In genomic region chrX:13754476-13754875, dm6 we compare ENCODE assay signal across 3 fruit fly cellular contexts.
TF ChIP-seq lines count a peak whose summit lies in the region.

No protein-coding gene starts in this region.

TF ChIP-seq in whole organism, embryonic, 481 proteins besides CTCF, POLR2A, EP300 and RAD21 (continued from another document):
- TF ChIP-seq CG34422 (GFP tag; IDR thresholded peaks at IDR 0.05; lab: Robert Waterston, UW) (peak; percentile 51; the same call in 1 of the 3 replicates), corto (GFP tag; optimal IDR thresholded peaks at IDR 0.05; lab: Kevin White, UChicago) (peak; percentile 19), CG4360 (GFP tag; IDR thresholded peaks at IDR 0.05; lab: Robert Waterston, UW) (peak; percentile 61), bsh (GFP tag; optimal IDR thresholded peaks at IDR 0.05; lab: Kevin White, UChicago) (peak in 1 of 2 experiments; percentile 92), gce (GFP tag; IDR thresholded peaks at IDR 0.05; lab: Robert Waterston, UW) (no peak), ham (GFP tag; IDR thresholded peaks at IDR 0.05; lab: Robert Waterston, UW) (no peak), CG11696 (GFP tag; IDR thresholded peaks at IDR 0.05; lab: Robert Waterston, UW) (peak; percentile 77), bigmax (GFP tag; optimal IDR thresholded peaks at IDR 0.05; lab: Kevin White, UChicago) (no peak), dysf (GFP tag; IDR thresholded peaks at IDR 0.05; lab: Robert Waterston, UW) (peak; percentile 8; the same call in 1 of the 3 replicates), nom (GFP tag; optimal IDR thresholded peaks at IDR 0.05; lab: Kevin White, UChicago) (peak; percentile 68), CG6765 (GFP tag; optimal IDR thresholded peaks at IDR 0.05; lab: Kevin White, UChicago) (peak; percentile 40), Asciz (GFP tag; optimal IDR thresholded peaks at IDR 0.05; lab: Kevin White, UChicago) (no peak), Drgx (GFP tag; IDR thresholded peaks at IDR 0.05; lab: Robert Waterston, UW) (peak; percentile 60), CG15269 (tag; optimal IDR thresholded peaks at IDR 0.05; lab: Kevin White, UChicago) (peak; percentile 21), insv (GFP tag; optimal IDR thresholded peaks at IDR 0.05; lab: Kevin White, UChicago) (peak in 1 of 2 experiments; percentile 69), CG32532 (GFP tag; IDR thresholded peaks at IDR 0.05; lab: Robert Waterston, UW) (peak; percentile 29; the same call in 1 of the 2 replicates), her (GFP tag; optimal IDR thresholded peaks at IDR 0.05; lab: Kevin White, UChicago) (no peak), wor (GFP tag; IDR thresholded peaks at IDR 0.05; lab: Robert Waterston, UW) (no peak), Bdp1 (GFP tag; optimal IDR thresholded peaks at IDR 0.05; lab: Kevin White, UChicago) (no peak)

TF ChIP-seq in whole organism, prepupa, 60 proteins besides CTCF, POLR2A, EP300 and RAD21 (continued from another document):
- peak; percentile 36 for TF ChIP-seq CG6792 (GFP tag; optimal IDR thresholded peaks at IDR 0.05; lab: Kevin White, UChicago)
- TF ChIP-seq Met (GFP tag; optimal IDR thresholded peaks at IDR 0.05; lab: Kevin White, UChicago), result peak; percentile 62
- TF ChIP-seq eg (GFP tag; IDR thresholded peaks at IDR 0.05; lab: Robert Waterston, UW), result peak; percentile 80
- peak; percentile 13 for TF ChIP-seq CG16779 (tag; optimal IDR thresholded peaks at IDR 0.05; lab: Kevin White, UChicago)
- peak; percentile 88; the same call in 2 of the 3 replicates for TF ChIP-seq CG6163 (GFP tag; IDR thresholded peaks at IDR 0.05; lab: Robert Waterston, UW)
- peak; percentile 47 for TF ChIP-seq achi (GFP tag; optimal IDR thresholded peaks at IDR 0.05; lab: Kevin White, UChicago)
- peak; percentile 34 for TF ChIP-seq lz (GFP tag; optimal IDR thresholded peaks at IDR 0.05; lab: Kevin White, UChicago)
- TF ChIP-seq net (GFP tag; optimal IDR thresholded peaks at IDR 0.05; lab: Kevin White, UChicago), result peak; percentile 34
- TF ChIP-seq CG11902 (GFP tag; optimal IDR thresholded peaks at IDR 0.05; lab: Kevin White, UChicago), result no peak
- TF ChIP-seq Ets21C (GFP tag; optimal IDR thresholded peaks at IDR 0.05; lab: Kevin White, UChicago), result peak; percentile 13
- peak; percentile 34 for TF ChIP-seq Sox14 (GFP tag; optimal IDR thresholded peaks at IDR 0.05; lab: Kevin White, UChicago)
- peak; percentile 1 for TF ChIP-seq CG10631 (GFP tag; optimal IDR thresholded peaks at IDR 0.05; lab: Kevin White, UChicago)
- TF ChIP-seq fd85E (GFP tag; optimal IDR thresholded peaks at IDR 0.05; lab: Kevin White, UChicago), result no peak
- TF ChIP-seq topi (GFP tag; optimal IDR thresholded peaks at IDR 0.05; lab: Kevin White, UChicago), result peak; percentile 62
- TF ChIP-seq CG11294 (GFP tag; IDR thresholded peaks at IDR 0.05; lab: Robert Waterston, UW), result no peak; the same call in 1 of the 2 replicates
- peak; percentile 22 for TF ChIP-seq OdsH (GFP tag; optimal IDR thresholded peaks at IDR 0.05; lab: Kevin White, UChicago)
- peak; percentile 76 for TF ChIP-seq CG6276 (GFP tag; optimal IDR thresholded peaks at IDR 0.05; lab: Kevin White, UChicago)
- TF ChIP-seq ss (GFP tag; optimal IDR thresholded peaks at IDR 0.05; lab: Kevin White, UChicago), result peak in 1 of 2 experiments; percentile 25
- no peak for TF ChIP-seq Eip93F (GFP tag; optimal IDR thresholded peaks at IDR 0.05; lab: Kevin White, UChicago)
- TF ChIP-seq fkh (GFP tag; optimal IDR thresholded peaks at IDR 0.05; lab: Kevin White, UChicago), result no peak
- TF ChIP-seq CG10669 (GFP tag; optimal IDR thresholded peaks at IDR 0.05; lab: Kevin White, UChicago), result peak; percentile 26
- peak; percentile 58 for TF ChIP-seq CG15336 (GFP tag; IDR thresholded peaks at IDR 0.05; lab: Robert Waterston, UW)
- TF ChIP-seq Ets96B (tag; optimal IDR thresholded peaks at IDR 0.05; lab: Kevin White, UChicago), result peak; percentile 34
- peak; percentile 55 for TF ChIP-seq CG3919 (GFP tag; optimal IDR thresholded peaks at IDR 0.05; lab: Kevin White, UChicago)
- peak; percentile 8 for TF ChIP-seq Sox15 (GFP tag; optimal IDR thresholded peaks at IDR 0.05; lab: Kevin White, UChicago)
- TF ChIP-seq CG31627 (GFP tag; optimal IDR thresholded peaks at IDR 0.05; lab: Kevin White, UChicago), result peak; percentile 38
- TF ChIP-seq CG8632 (GFP tag; optimal IDR thresholded peaks at IDR 0.05; lab: Kevin White, UChicago), result peak; percentile 6
- TF ChIP-seq CG11762 (GFP tag; optimal IDR thresholded peaks at IDR 0.05; lab: Kevin White, UChicago; ENCODE audit: insufficient read depth), result peak; percentile 3
- TF ChIP-seq Hr4 (GFP tag; optimal IDR thresholded peaks at IDR 0.05; lab: Kevin White, UChicago), result peak; percentile 26
- TF ChIP-seq CG34406 (GFP tag; optimal IDR thresholded peaks at IDR 0.05; lab: Kevin White, UChicago), result peak; percentile 50
- peak; percentile 28 for TF ChIP-seq Lpt (GFP tag; optimal IDR thresholded peaks at IDR 0.05; lab: Kevin White, UChicago)
- peak in 1 of 2 experiments; percentile 39 for TF ChIP-seq salr (GFP tag; optimal IDR thresholded peaks at IDR 0.05; lab: Kevin White, UChicago)
- no peak for TF ChIP-seq Eip75B (GFP tag; optimal IDR thresholded peaks at IDR 0.05; lab: Kevin White, UChicago)
- TF ChIP-seq acj6 (GFP tag; optimal IDR thresholded peaks at IDR 0.05; lab: Kevin White, UChicago), result peak; percentile 31
- peak; percentile 48 for TF ChIP-seq esn (GFP tag; optimal IDR thresholded peaks at IDR 0.05; lab: Kevin White, UChicago)
- TF ChIP-seq CG9139 (GFP tag; optimal IDR thresholded peaks at IDR 0.05; lab: Kevin White, UChicago), result peak; percentile 29
- peak; percentile 73 for TF ChIP-seq CG8119 (GFP tag; IDR thresholded peaks at IDR 0.05; lab: Robert Waterston, UW)
- no peak for TF ChIP-seq Hr38 (GFP tag; optimal IDR thresholded peaks at IDR 0.05; lab: Kevin White, UChicago)

TF ChIP-seq in whole organism, wandering third instar larva, 38 proteins besides CTCF, POLR2A, EP300 and RAD21 (continued from another document):
- TF ChIP-seq ey (GFP tag; optimal IDR thresholded peaks at IDR 0.05; lab: Kevin White, UChicago) (peak; percentile 46), h (GFP tag; optimal IDR thresholded peaks at IDR 0.05; lab: Kevin White, UChicago) (peak; percentile 66), rgr (GFP tag; optimal IDR thresholded peaks at IDR 0.05; lab: Kevin White, UChicago) (peak; percentile 55), Vsx2 (GFP tag; optimal IDR thresholded peaks at IDR 0.05; lab: Kevin White, UChicago; ENCODE audit: partially characterized antibody) (no peak), dmrt93B (GFP tag; optimal IDR thresholded peaks at IDR 0.05; lab: Kevin White, UChicago) (no peak), fru (GFP tag; optimal IDR thresholded peaks at IDR 0.05; lab: Kevin White, UChicago) (peak; percentile 38), Dif (GFP tag; optimal IDR thresholded peaks at IDR 0.05; lab: Kevin White, UChicago; ENCODE audit: partially characterized antibody) (no peak), foxo (GFP tag; optimal IDR thresholded peaks at IDR 0.05; lab: Kevin White, UChicago) (peak in 1 of 2 experiments; percentile 64), woc (GFP tag; optimal IDR thresholded peaks at IDR 0.05; lab: Kevin White, UChicago) (peak; percentile 50), tai (GFP tag; optimal IDR thresholded peaks at IDR 0.05; lab: Kevin White, UChicago) (no peak), CrebA (GFP tag; optimal IDR thresholded peaks at IDR 0.05; lab: Kevin White, UChicago; ENCODE audit: borderline replicate concordance) (no peak), CG32264 (GFP tag; optimal IDR thresholded peaks at IDR 0.05; lab: Kevin White, UChicago) (peak; percentile 3)
